Worm (Caenorhabditis elegans) whole organism, early embryonic: Measurements from ENCODE around the gene emb-27.

Experiments used
- B0310.2 ChIP-seq: sonication (generic microtip); optimal IDR thresholded peaks from 2 replicates; lab custom pipeline; 2016; ENCODE audit warnings: mild to moderate bottlenecking, missing genetic modification characterization, missing compliant biosample characterization
- aly-1 ChIP-seq: sonication (generic microtip); optimal IDR thresholded peaks from 2 replicates; lab custom pipeline; 2016; ENCODE audit warnings: missing genetic modification characterization, missing compliant biosample characterization
- ama-1 ChIP-seq: fragments of 150-350 bp; optimal IDR thresholded peaks from 2 replicates; lab custom pipeline; 2014
- ceh-13 ChIP-seq: fragments of 200-800 bp; sonication (Bioruptor generic); optimal IDR thresholded peaks from 2 replicates; lab custom pipeline; 2018; ENCODE audit warnings: mild to moderate bottlenecking, missing genetic modification characterization, missing compliant biosample characterization
- ceh-36 ChIP-seq: sonication (generic microtip); optimal IDR thresholded peaks from 2 replicates; lab custom pipeline; 2016; ENCODE audit warnings: missing genetic modification characterization, inconsistent platforms, missing compliant biosample characterization
- flt-1 ChIP-seq: fragments of 200-800 bp; sonication (Bioruptor generic); IDR thresholded peaks from 2 replicates; pipeline ENCODE4 v1.3.6; 2022; ENCODE audit warnings: missing genetic modification characterization, missing compliant biosample characterization
- hmg-4 ChIP-seq: fragments of 200-800 bp; sonication (Bioruptor generic); optimal IDR thresholded peaks from 2 replicates; lab custom pipeline; 2018; ENCODE audit warnings: mild to moderate bottlenecking, missing genetic modification characterization, missing compliant biosample characterization
- pes-1 ChIP-seq: fragments of 200-800 bp; sonication (Bioruptor generic); IDR thresholded peaks from 2 replicates; pipeline ENCODE4 v1.3.6; 2022; ENCODE audit warnings: missing genetic modification reagents, missing genetic modification characterization, missing compliant biosample characterization
- sea-1 ChIP-seq: fragments of 200-800 bp; sonication (Bioruptor generic); conservative IDR thresholded peaks from 2 replicates; pipeline ENCODE4 v1.3.6; 2022; ENCODE audit warnings: missing genetic modification characterization, missing compliant biosample characterization

DNA sequence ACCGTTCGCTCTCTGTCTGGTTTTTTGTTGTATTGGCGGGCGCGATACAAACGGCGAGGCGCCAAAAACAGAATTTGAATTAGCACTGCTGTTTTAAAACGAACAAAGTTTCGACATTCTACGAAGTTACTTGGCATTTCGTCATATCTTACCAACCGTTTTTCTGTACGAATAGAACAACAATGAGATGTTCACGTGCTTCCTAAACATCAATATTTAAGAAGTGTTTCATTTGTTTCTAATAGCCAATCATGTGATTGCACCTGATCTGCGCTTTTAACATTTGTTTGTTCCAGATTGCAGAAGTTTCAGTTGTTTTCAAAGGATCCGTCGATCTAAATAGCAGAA lies 33.0 kb downstream of the emb-27 start:
- no peak for TF ChIP-seq ama-1
- TF ChIP-seq aly-1 (tag; lab: Kevin White, UChicago): no peak
- TF ChIP-seq B0310.2 (tag; lab: Kevin White, UChicago): no peak
- no peak for TF ChIP-seq ceh-13 (GFP tag; lab: Kevin White, UChicago)
- TF ChIP-seq sea-1 (GFP tag; lab: Robert Waterston, UW): no peak
- TF ChIP-seq hmg-4: peak; percentile 13
- TF ChIP-seq pes-1 (GFP tag; lab: Robert Waterston, UW): no peak
- TF ChIP-seq flt-1 (GFP tag; lab: Robert Waterston, UW): no peak
- no peak for TF ChIP-seq ceh-36 (tag; lab: Kevin White, UChicago)
